Worm (Caenorhabditis elegans) whole organism, mixed stage, embryonic: ENCODE measurements around the gene ins-39.

ENCODE experiments used
- drap-1 ChIP-seq: fragments of 200-800 bp; sonication (Bioruptor generic); optimal IDR thresholded peaks from 3 replicates; lab custom pipeline; 2018; ENCODE audit warnings: mild to moderate bottlenecking, missing genetic modification characterization, missing compliant biosample characterization
- elt-1 ChIP-seq: sonication (generic microtip); optimal IDR thresholded peaks from 2 replicates; lab custom pipeline; 2017; ENCODE audit warnings: missing genetic modification characterization, mild to moderate bottlenecking, missing compliant biosample characterization, antibody characterized with exemption, moderate library complexity, borderline replicate concordance; ENCODE audit not compliant: insufficient read depth
- lin-13 ChIP-seq: fragments of 150-350 bp; optimal IDR thresholded peaks from 2 replicates; lab custom pipeline; 2014; ENCODE audit warnings: missing biosample characterization, missing genetic modification characterization
- mab-5 ChIP-seq: fragments of 150-350 bp; optimal IDR thresholded peaks from 2 replicates; lab custom pipeline; 2014; ENCODE audit warnings: missing biosample characterization, missing genetic modification characterization
- nhr-12 ChIP-seq: fragments of 150-350 bp; optimal IDR thresholded peaks from 2 replicates; lab custom pipeline; 2014; ENCODE audit warnings: missing biosample characterization, missing genetic modification characterization
- nhr-237 ChIP-seq: fragments of 150-350 bp; optimal IDR thresholded peaks from 2 replicates; lab custom pipeline; 2014; ENCODE audit warnings: missing biosample characterization, missing genetic modification characterization
- unc-120 ChIP-seq: sonication (generic microtip); optimal IDR thresholded peaks from 2 replicates; lab custom pipeline; 2017; ENCODE audit warnings: missing genetic modification characterization, missing compliant biosample characterization; ENCODE audit not compliant: poor library complexity, severe bottlenecking
- unc-62 ChIP-seq: fragments of 150-350 bp; optimal IDR thresholded peaks from 2 replicates; lab custom pipeline; 2014; ENCODE audit warnings: missing biosample characterization, missing genetic modification reagents, missing genetic modification characterization
- ztf-11 ChIP-seq: fragments of 150-350 bp; optimal IDR thresholded peaks from 2 replicates; lab custom pipeline; 2014; ENCODE audit warnings: missing biosample characterization, missing genetic modification characterization

- TF ChIP-seq unc-62 (GFP tag; lab: Kevin White, UChicago) (no peak), elt-1 (no peak), drap-1 (no peak), ztf-11 (tag; lab: Kevin White, UChicago) (no peak), unc-120 (tag; lab: Kevin White, UChicago) (no peak), lin-13 (no peak), mab-5 (tag; lab: Kevin White, UChicago) (no peak), nhr-12 (tag; lab: Kevin White, UChicago) (no peak), nhr-237 (tag; lab: Kevin White, UChicago) (no peak)
Measured at ce11 chrX:1295713-1296112, 48.5 kb downstream of the ins-39 start.
